Worm (Caenorhabditis elegans): ENCODE measurements around the gene C49A9.2.

DNA sequence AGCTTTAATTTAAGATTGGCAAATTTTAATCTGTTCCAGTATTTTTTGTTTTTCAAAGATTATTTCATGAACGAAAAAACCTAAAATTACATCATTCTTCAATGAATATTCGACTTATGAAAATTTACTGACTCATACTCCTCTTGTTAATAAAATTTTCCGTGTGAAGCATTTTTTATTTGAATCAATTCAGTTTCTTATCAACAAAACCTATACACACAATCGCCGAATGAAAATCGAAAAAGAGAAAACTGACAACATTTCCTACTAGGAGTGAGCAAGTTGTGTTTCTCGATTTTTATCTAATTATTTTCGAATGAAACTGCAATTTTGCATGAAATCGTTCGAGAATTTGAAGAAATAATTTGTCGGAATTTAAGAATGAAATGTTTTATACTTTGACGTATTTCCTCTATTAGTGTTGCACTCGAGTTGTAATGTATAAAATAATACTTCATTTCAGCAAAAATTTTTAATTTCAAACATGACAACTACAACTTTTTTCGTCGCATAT, 5.4 kb downstream of the C49A9.2 start, which contains the start of gene F58F9.4:
- TF ChIP-seq cog-1 (tag; optimal IDR thresholded peaks at IDR 0.05) (no peak), klf-2 (GFP tag; conservative IDR thresholded peaks at IDR 0.05) (no peak), flt-1 (GFP tag; IDR thresholded peaks at IDR 0.05) (no peak), ztf-29 (GFP tag; IDR thresholded peaks at IDR 0.05) (no peak), tab-1 (GFP tag; IDR thresholded peaks at IDR 0.05) (no peak), ztf-23 (GFP tag; IDR thresholded peaks at IDR 0.05) (no peak)
